Fruit fly (Drosophila melanogaster) whole organism: ENCODE results near the gene Neto.

Experiments used
- CG8478 ChIP-seq: fragments of >200 bp; optimal IDR thresholded peaks from 2 replicates; lab custom pipeline; 2018; ENCODE audit warnings: inconsistent platforms
- Dll ChIP-seq: fragments of >200 bp; optimal IDR thresholded peaks from 2 replicates; lab custom pipeline; 2017
- EcR ChIP-seq, 2 experiments: fragments of >200 bp; optimal IDR thresholded peaks; 2 replicates each; lab custom pipeline; 2017; ENCODE audit warnings: missing biosample characterization in 2 of 2, missing genetic modification characterization in 2 of 2, missing genetic modification reagents in 2 of 2
- pan ChIP-seq: fragments of >200 bp; optimal IDR thresholded peaks from 2 replicates; lab custom pipeline; 2017
- psq ChIP-seq: fragments of >200 bp; optimal IDR thresholded peaks from 2 replicates; lab custom pipeline; 2017
- usp ChIP-seq: fragments of >200 bp; optimal IDR thresholded peaks from 2 replicates; lab custom pipeline; 2017; ENCODE audit warnings: missing biosample characterization, missing genetic modification characterization, mixed read lengths

DNA sequence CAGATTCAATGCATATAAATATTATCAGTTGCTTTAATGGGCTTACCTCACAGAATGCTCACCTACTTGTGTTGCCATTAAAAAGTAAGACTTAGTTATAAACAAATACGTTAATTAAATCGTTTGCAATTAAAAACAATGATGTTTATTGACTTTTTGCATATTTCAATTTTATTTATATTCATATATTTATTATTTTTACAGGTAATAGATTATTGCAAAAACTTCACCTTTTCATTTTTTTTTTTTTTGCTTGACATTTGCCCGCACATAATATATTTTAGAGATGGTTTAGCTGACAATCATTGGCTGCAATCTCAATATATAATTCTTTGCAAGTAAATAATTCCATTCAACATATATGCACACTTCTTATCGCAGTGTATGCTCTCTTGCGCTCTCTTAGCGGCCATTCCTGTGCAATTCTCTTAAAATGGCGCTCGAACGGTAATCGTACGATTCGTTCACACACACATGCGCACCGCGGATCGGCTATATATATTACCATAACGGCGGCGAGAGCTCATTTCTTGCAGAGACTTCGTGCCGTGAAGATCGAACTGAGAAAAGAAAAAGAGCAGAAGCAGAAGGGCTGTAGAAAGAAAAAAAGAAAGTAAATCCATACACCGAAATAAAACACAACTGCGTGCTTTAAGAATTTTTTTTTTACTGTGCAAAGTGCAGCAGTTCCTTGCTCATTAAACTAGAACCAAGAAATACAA, 49.2 kb upstream of the Neto start, which contains the start of gene Bcat:
- TF ChIP-seq pan (lab: Kevin White, UChicago): no peak
- no peak for TF ChIP-seq Dll (lab: Kevin White, UChicago)
- no peak for TF ChIP-seq CG8478 (lab: Kevin White, UChicago)
- TF ChIP-seq EcR (GFP tag; optimal IDR thresholded peaks at IDR 0.05; lab: Kevin White, UChicago): no peak
- no peak for TF ChIP-seq psq (lab: Kevin White, UChicago)
- no peak for TF ChIP-seq usp (GFP tag; lab: Kevin White, UChicago)
